Worm (Caenorhabditis elegans) whole organism, midembryonic: Measurements from ENCODE around the gene K07D4.9.

ENCODE experiments used
- T22C8.4 ChIP-seq: fragments of 200-800 bp; sonication (Bioruptor generic); IDR thresholded peaks from 2 replicates; pipeline ENCODE4 v1.3.6; 2022; ENCODE audit warnings: missing genetic modification characterization, missing compliant biosample characterization
- cog-1 ChIP-seq: sonication (generic microtip); optimal IDR thresholded peaks from 2 replicates; lab custom pipeline; 2016; ENCODE audit warnings: missing genetic modification characterization, missing compliant biosample characterization
- klf-2 ChIP-seq: fragments of 200-800 bp; sonication (Bioruptor generic); conservative IDR thresholded peaks from 2 replicates; pipeline ENCODE4 v1.3.6; 2022; ENCODE audit warnings: missing genetic modification reagents, missing genetic modification characterization, missing compliant biosample characterization
- ref-1 ChIP-seq: fragments of 200-800 bp; sonication (Bioruptor generic); conservative IDR thresholded peaks from 2 replicates; pipeline ENCODE4 v1.3.6; 2022; ENCODE audit warnings: missing genetic modification reagents, missing genetic modification characterization, missing compliant biosample characterization
- tab-1 ChIP-seq: fragments of 200-800 bp; sonication (Bioruptor generic); IDR thresholded peaks from 2 replicates; pipeline ENCODE4 v1.3.6; 2022; ENCODE audit warnings: missing genetic modification characterization, missing compliant biosample characterization
- ztf-29 ChIP-seq: fragments of 200-800 bp; sonication (Bioruptor generic); IDR thresholded peaks from 2 replicates; pipeline ENCODE4 v1.3.6; 2022; ENCODE audit warnings: missing genetic modification reagents, missing genetic modification characterization, missing compliant biosample characterization

DNA sequence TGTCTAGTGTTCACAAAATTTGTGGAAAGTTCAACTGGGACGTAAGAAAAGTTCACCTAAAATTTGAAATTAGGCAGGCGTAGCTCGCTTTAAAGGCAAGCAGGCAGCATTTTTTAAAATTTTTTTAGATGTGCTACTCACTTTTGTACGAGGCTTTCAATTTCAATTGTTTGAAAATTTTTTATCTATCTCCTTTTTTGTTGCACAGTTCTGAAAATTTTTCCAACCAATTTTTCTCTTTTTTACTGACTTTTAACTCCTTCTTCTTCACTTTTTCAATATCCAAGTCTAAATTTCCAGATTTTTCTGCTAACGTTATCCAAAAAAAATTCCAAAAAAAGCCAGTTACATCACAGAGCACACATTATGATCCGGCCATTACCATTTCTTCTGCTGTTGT is 38.9 kb downstream of the K07D4.9 start, which contains the start of gene W06A11.1:
- TF ChIP-seq T22C8.4 (GFP tag; lab: Robert Waterston, UW) (no peak), ref-1 (GFP tag; lab: Robert Waterston, UW) (no peak), tab-1 (GFP tag; lab: Robert Waterston, UW) (no peak), klf-2 (GFP tag; lab: Robert Waterston, UW) (no peak), ztf-29 (GFP tag; lab: Robert Waterston, UW) (no peak), cog-1 (tag; lab: Kevin White, UChicago) (no peak)
